Worm (Caenorhabditis elegans): ENCODE results near the gene clc-20.

Gene clc-20

ce11 chrIII:901148-901547 is 28.8 kb downstream of the clc-20 start, which contains the start of gene sucl-2:
TSS of gene sucl-2 (minus strand) at chrIII:901412.
- TF ChIP-seq K09A11.1 (tag; optimal IDR thresholded peaks at IDR 0.05; ENCODE audit: insufficient read depth) = no peak
- TF ChIP-seq pha-4 (tag; optimal IDR thresholded peaks at IDR 0.05) = no peak
- no peak for TF ChIP-seq ceh-24 (tag; optimal IDR thresholded peaks at IDR 0.05)
- no peak for TF ChIP-seq mec-3 (tag; optimal IDR thresholded peaks at IDR 0.05; ENCODE audit: borderline replicate concordance)

- TF ChIP-seq fax-1 (tag; optimal IDR thresholded peaks at IDR 0.05) = no peak
- no peak for TF ChIP-seq ceh-22 (tag; optimal IDR thresholded peaks at IDR 0.05)
- no peak for TF ChIP-seq ceh-6 (GFP tag; optimal IDR thresholded peaks at IDR 0.05)
- no peak for TF ChIP-seq tbx-7 (tag; optimal IDR thresholded peaks at IDR 0.05)
Observed at ce11 chrIII:901600-902250, 29.3 kb downstream of the clc-20 start.

- TF ChIP-seq mec-3 (tag; optimal IDR thresholded peaks at IDR 0.05; ENCODE audit: borderline replicate concordance) (no peak), nfya-1 (tag; optimal IDR thresholded peaks at IDR 0.05) (no peak), sox-2 (GFP tag; IDR thresholded peaks at IDR 0.05) (no peak), hlh-6 (tag; optimal IDR thresholded peaks at IDR 0.05) (no peak), lim-6 (tag; optimal IDR thresholded peaks at IDR 0.05) (no peak), dmd-4 (tag; optimal IDR thresholded peaks at IDR 0.05; ENCODE audit: borderline replicate concordance) (no peak), madf-2 (tag; optimal IDR thresholded peaks at IDR 0.05) (no peak), sdc-2 (tag; optimal IDR thresholded peaks at IDR 0.05) (no peak), ceh-14 (tag; optimal IDR thresholded peaks at IDR 0.05) (no peak), ceh-48 (tag; optimal IDR thresholded peaks at IDR 0.05) (no peak), hlh-13 (GFP tag; optimal IDR thresholded peaks at IDR 0.05) (no peak)
Observed at ce11 chrIII:907311-907710, 34.9 kb downstream of the clc-20 start, which contains the start of gene F23H11.4. TSS of gene F23H11.4 (minus strand) at chrIII:907539.

- TF ChIP-seq ama-1 (optimal IDR thresholded peaks at IDR 0.05) = no peak
- no peak for TF ChIP-seq ztf-16 (tag; optimal IDR thresholded peaks at IDR 0.05)
- no peak for TF ChIP-seq unc-3 (GFP tag; conservative IDR thresholded peaks at IDR 0.05)
- no peak for TF ChIP-seq unc-3 (tag; optimal IDR thresholded peaks at IDR 0.05)
- peak; percentile 30 for TF ChIP-seq nfya-1 (tag; optimal IDR thresholded peaks at IDR 0.05)
- no peak for TF ChIP-seq ceh-31 (tag; optimal IDR thresholded peaks at IDR 0.05)
- TF ChIP-seq F13H6.1 (tag; optimal IDR thresholded peaks at IDR 0.05) = no peak
Observed at ce11 chrIII:907990-908389, 35.6 kb downstream of the clc-20 start.

ce11 chrIII:909540-909939 is 37.2 kb downstream of the clc-20 start, which contains the start of gene crls-1:
TSS of gene crls-1 (minus strand) at chrIII:909902.
- TF ChIP-seq zip-5 (tag; optimal IDR thresholded peaks at IDR 0.05) = no peak
- TF ChIP-seq dve-1 (tag; optimal IDR thresholded peaks at IDR 0.05) = no peak
- no peak for TF ChIP-seq pha-4 (tag; optimal IDR thresholded peaks at IDR 0.05)
- no peak for TF ChIP-seq nhr-11 (tag; optimal IDR thresholded peaks at IDR 0.05)
- no peak for TF ChIP-seq ceh-18 (tag; optimal IDR thresholded peaks at IDR 0.05)
- TF ChIP-seq unc-42 (tag; optimal IDR thresholded peaks at IDR 0.05) = no peak
- TF ChIP-seq ceh-24 (tag; optimal IDR thresholded peaks at IDR 0.05) = no peak
- no peak for TF ChIP-seq fkh-6 (tag; optimal IDR thresholded peaks at IDR 0.05)
- TF ChIP-seq nfya-1 (tag; optimal IDR thresholded peaks at IDR 0.05) = no peak
- no peak for TF ChIP-seq ceh-34 (tag; optimal IDR thresholded peaks at IDR 0.05)
- TF ChIP-seq ceh-9 (tag; optimal IDR thresholded peaks at IDR 0.05) = no peak
- no peak for TF ChIP-seq syd-9 (tag; optimal IDR thresholded peaks at IDR 0.05)
- TF ChIP-seq npax-4 (tag; optimal IDR thresholded peaks at IDR 0.05) = no peak
- no peak for TF ChIP-seq che-1 (tag; optimal IDR thresholded peaks at IDR 0.05)
- TF ChIP-seq pha-2 (tag; optimal IDR thresholded peaks at IDR 0.05) = no peak
- TF ChIP-seq K02D7.2 (tag; optimal IDR thresholded peaks at IDR 0.05) = no peak
- TF ChIP-seq ama-1 (optimal IDR thresholded peaks at IDR 0.05) = no peak
- no peak for TF ChIP-seq unc-55 (GFP tag; optimal IDR thresholded peaks at IDR 0.05)
- TF ChIP-seq unc-3 (GFP tag; conservative IDR thresholded peaks at IDR 0.05) = no peak
- no peak for TF ChIP-seq unc-3 (tag; optimal IDR thresholded peaks at IDR 0.05)
